Fruit fly (Drosophila melanogaster): ENCODE results near the gene Zyx.

Gene Zyx

dm6 chr4:1032610-1033297, 32.0 kb downstream of the Zyx start:
- TF ChIP-seq Eip75B (GFP tag; optimal IDR thresholded peaks at IDR 0.05) (no peak), CG8319 (GFP tag; optimal IDR thresholded peaks at IDR 0.05) (no peak), CG11762 (GFP tag; optimal IDR thresholded peaks at IDR 0.05; ENCODE audit: insufficient read depth) (no peak), CG6276 (GFP tag; optimal IDR thresholded peaks at IDR 0.05) (no peak), Ets96B (tag; optimal IDR thresholded peaks at IDR 0.05) (no peak), fkh (GFP tag; optimal IDR thresholded peaks at IDR 0.05) (no peak), pdm3 (GFP tag; optimal IDR thresholded peaks at IDR 0.05) (no peak), Smox (GFP tag; optimal IDR thresholded peaks at IDR 0.05) (no peak), CG6808 (GFP tag; optimal IDR thresholded peaks at IDR 0.05) (no peak), Met (GFP tag; optimal IDR thresholded peaks at IDR 0.05) (no peak), CG31627 (GFP tag; optimal IDR thresholded peaks at IDR 0.05) (no peak), lz (GFP tag; optimal IDR thresholded peaks at IDR 0.05) (no peak), Eip78C (GFP tag) (no peak), eg (GFP tag; IDR thresholded peaks at IDR 0.05) (no peak), Hr39 (GFP tag; optimal IDR thresholded peaks at IDR 0.05) (no peak), CG6792 (GFP tag; optimal IDR thresholded peaks at IDR 0.05) (no peak), Lpt (GFP tag; optimal IDR thresholded peaks at IDR 0.05) (no peak), CG6163 (GFP tag; IDR thresholded peaks at IDR 0.05) (no peak), Ets21C (GFP tag; optimal IDR thresholded peaks at IDR 0.05) (no peak), CG3032 (tag; optimal IDR thresholded peaks at IDR 0.05) (no peak)

- TF ChIP-seq Eip93F (GFP tag; optimal IDR thresholded peaks at IDR 0.05) (no peak), CG7368 (GFP tag; optimal IDR thresholded peaks at IDR 0.05) (no peak), CG8632 (GFP tag; optimal IDR thresholded peaks at IDR 0.05) (no peak), CG6163 (GFP tag; IDR thresholded peaks at IDR 0.05) (no peak), CG3032 (tag; optimal IDR thresholded peaks at IDR 0.05) (peak; percentile 10), spab (GFP tag; optimal IDR thresholded peaks at IDR 0.05) (no peak), Smox (GFP tag; optimal IDR thresholded peaks at IDR 0.05) (peak; percentile 28), Lpt (GFP tag; optimal IDR thresholded peaks at IDR 0.05) (no peak), ss (GFP tag; optimal IDR thresholded peaks at IDR 0.05) (no peak), CG6792 (GFP tag; optimal IDR thresholded peaks at IDR 0.05) (no peak), Ets21C (GFP tag; optimal IDR thresholded peaks at IDR 0.05) (peak; percentile 33), Sox102F (GFP tag; optimal IDR thresholded peaks at IDR 0.05) (peak; percentile 58), Blimp-1 (GFP tag; optimal IDR thresholded peaks at IDR 0.05) (no peak), vri (GFP tag; optimal IDR thresholded peaks at IDR 0.05) (peak; percentile 98), topi (GFP tag; optimal IDR thresholded peaks at IDR 0.05) (peak; percentile 54), CG3919 (GFP tag; optimal IDR thresholded peaks at IDR 0.05) (no peak), Ets96B (tag; optimal IDR thresholded peaks at IDR 0.05) (peak; percentile 18), CG8319 (GFP tag; optimal IDR thresholded peaks at IDR 0.05) (no peak), Eip75B (GFP tag; optimal IDR thresholded peaks at IDR 0.05) (peak; percentile 16), achi (GFP tag; optimal IDR thresholded peaks at IDR 0.05) (no peak), OdsH (GFP tag; optimal IDR thresholded peaks at IDR 0.05) (peak; percentile 2), Sox14 (GFP tag; optimal IDR thresholded peaks at IDR 0.05) (peak; percentile 64), Met (GFP tag; optimal IDR thresholded peaks at IDR 0.05) (peak; percentile 43), CG10631 (GFP tag; optimal IDR thresholded peaks at IDR 0.05) (no peak), Eip78C (GFP tag) (peak; percentile 73), CG6854 (GFP tag; optimal IDR thresholded peaks at IDR 0.05) (no peak), salr (GFP tag; optimal IDR thresholded peaks at IDR 0.05) (no peak), acj6 (GFP tag; optimal IDR thresholded peaks at IDR 0.05) (no peak), svp (GFP tag) (no peak), esn (GFP tag; optimal IDR thresholded peaks at IDR 0.05) (peak; percentile 50), cyc (GFP tag; optimal IDR thresholded peaks at IDR 0.05) (peak; percentile 19), CG10669 (GFP tag; optimal IDR thresholded peaks at IDR 0.05) (no peak), CG32006 (GFP tag; optimal IDR thresholded peaks at IDR 0.05) (no peak), CG11762 (GFP tag; optimal IDR thresholded peaks at IDR 0.05; ENCODE audit: insufficient read depth) (no peak), CG6276 (GFP tag; optimal IDR thresholded peaks at IDR 0.05) (no peak), lz (GFP tag; optimal IDR thresholded peaks at IDR 0.05) (peak; percentile 43)
Measured at dm6 chr4:1031687-1032140, 33.1 kb downstream of the Zyx start, which contains the start of gene CG11076. TSS of gene CG11076 (minus strand) at chr4:1031757.

All from whole organism, prepupa.